Fruit fly (Drosophila melanogaster) whole organism, embryonic: ENCODE measurements around the gene CG1764.

Experiments used
- Bgb ChIP-seq: fragments of 200-800 bp; sonication (Bioruptor generic); IDR thresholded peaks from 2 replicates; pipeline ENCODE4 v1.3.6; 2022; ENCODE audit warnings: missing biosample characterization, missing genetic modification characterization; ENCODE audit not compliant: partially characterized antibody
- Bteb2 ChIP-seq: fragments of 200-800 bp; sonication (Bioruptor generic); optimal IDR thresholded peaks from 2 replicates; lab custom pipeline; 2016; ENCODE audit warnings: missing biosample characterization, missing genetic modification characterization
- CG11085 ChIP-seq: fragments of 200-800 bp; sonication (Bioruptor generic); IDR thresholded peaks from 2 replicates; pipeline ENCODE4 v1.3.6; 2022; ENCODE audit warnings: missing biosample characterization, missing genetic modification characterization
- CG1233 ChIP-seq: fragments of 200-800 bp; sonication (Bioruptor generic); optimal IDR thresholded peaks from 4 replicates; lab custom pipeline; 2018; ENCODE audit warnings: missing biosample characterization, mild to moderate bottlenecking, missing genetic modification characterization
- CG15011 ChIP-seq: fragments of 200-800 bp; sonication (Bioruptor generic); optimal IDR thresholded peaks from 3 replicates; lab custom pipeline; 2018; ENCODE audit warnings: missing biosample characterization, mild to moderate bottlenecking, missing genetic modification characterization
- CG17568 ChIP-seq: fragments of 200-800 bp; sonication (Bioruptor generic); optimal IDR thresholded peaks from 2 replicates; lab custom pipeline; 2018; ENCODE audit warnings: missing biosample characterization, mild to moderate bottlenecking, missing genetic modification characterization, moderate library complexity
- CG17912 ChIP-seq: fragments of 200-800 bp; sonication (Bioruptor generic); optimal IDR thresholded peaks from 2 replicates; lab custom pipeline; 2018; ENCODE audit warnings: missing biosample characterization, mild to moderate bottlenecking, missing genetic modification characterization
- CG18262 ChIP-seq: fragments of 200-800 bp; optimal IDR thresholded peaks from 3 replicates; lab custom pipeline; 2019; ENCODE audit warnings: missing biosample characterization, mild to moderate bottlenecking, missing genetic modification characterization, moderate library complexity
- CG18619 ChIP-seq: fragments of 200-800 bp; sonication (Bioruptor generic); optimal IDR thresholded peaks from 3 replicates; lab custom pipeline; 2017; ENCODE audit warnings: missing biosample characterization, mild to moderate bottlenecking, missing genetic modification characterization
- CG18764 ChIP-seq: fragments of 200-800 bp; sonication (Bioruptor generic); optimal IDR thresholded peaks from 3 replicates; lab custom pipeline; 2016; ENCODE audit warnings: missing biosample characterization, missing genetic modification characterization
- CG2120 ChIP-seq: fragments of 200-800 bp; sonication (Bioruptor generic); optimal IDR thresholded peaks from 3 replicates; lab custom pipeline; 2016; ENCODE audit warnings: missing biosample characterization, missing genetic modification characterization
- CG2678 ChIP-seq: fragments of 200-800 bp; sonication (Bioruptor generic); optimal IDR thresholded peaks from 3 replicates; lab custom pipeline; 2019; ENCODE audit warnings: missing biosample characterization, mild to moderate bottlenecking, missing genetic modification characterization, moderate library complexity
- CG30431 ChIP-seq: fragments of 200-800 bp; sonication (Bioruptor generic); optimal IDR thresholded peaks from 2 replicates; lab custom pipeline; 2017; ENCODE audit warnings: missing biosample characterization, missing genetic modification characterization
- CG3847 ChIP-seq: fragments of 200-800 bp; sonication (Bioruptor generic); IDR thresholded peaks from 2 replicates; pipeline ENCODE4 v1.3.6; 2022; ENCODE audit warnings: missing biosample characterization, missing genetic modification characterization
- CG4424 ChIP-seq: fragments of 200-800 bp; sonication (Bioruptor generic); optimal IDR thresholded peaks from 3 replicates; lab custom pipeline; 2016; ENCODE audit warnings: missing biosample characterization, missing genetic modification characterization
- CG4730 ChIP-seq: fragments of 200-800 bp; sonication (Bioruptor generic); IDR thresholded peaks from 2 replicates; pipeline ENCODE4 v1.3.6; 2022; ENCODE audit warnings: missing biosample characterization, missing genetic modification characterization
- CG9727 ChIP-seq: fragments of 200-800 bp; sonication (Bioruptor generic); optimal IDR thresholded peaks from 3 replicates; lab custom pipeline; 2017; ENCODE audit warnings: missing biosample characterization, mild to moderate bottlenecking, missing genetic modification characterization
- CG9797 ChIP-seq: fragments of 200-800 bp; sonication (Bioruptor generic); optimal IDR thresholded peaks from 3 replicates; lab custom pipeline; 2018; ENCODE audit warnings: missing biosample characterization, mild to moderate bottlenecking, missing genetic modification characterization
- ERR ChIP-seq: fragments of 200-800 bp; sonication (Bioruptor generic); optimal IDR thresholded peaks from 2 replicates; lab custom pipeline; 2016; ENCODE audit warnings: missing biosample characterization, missing genetic modification characterization
- Gsc ChIP-seq: fragments of 200-800 bp; sonication (Bioruptor generic); IDR thresholded peaks from 2 replicates; pipeline ENCODE4 v1.3.6; 2022; ENCODE audit warnings: missing biosample characterization, missing genetic modification characterization
- Gug ChIP-seq: fragments of 200-800 bp; sonication (Bioruptor generic); IDR thresholded peaks from 4 replicates; pipeline ENCODE4 v1.3.6; 2022; ENCODE audit warnings: missing biosample characterization, missing genetic modification characterization
- HLHmδ ChIP-seq: fragments of 200-800 bp; sonication (Bioruptor generic); optimal IDR thresholded peaks from 2 replicates; lab custom pipeline; 2018; ENCODE audit warnings: missing biosample characterization, mild to moderate bottlenecking, missing genetic modification characterization, moderate library complexity
- HmgD ChIP-seq: fragments of 200-800 bp; sonication (Bioruptor generic); optimal IDR thresholded peaks from 3 replicates; lab custom pipeline; 2016; ENCODE audit warnings: missing biosample characterization, missing genetic modification characterization
- Hr51 ChIP-seq, 2 experiments: fragments of 200-800 bp; sonication (Bioruptor generic); optimal IDR thresholded peaks; 2 replicates in 1 of 2; 3 replicates in 1 of 2; lab custom pipeline; 2016 to 2018; ENCODE audit warnings: missing biosample characterization in 2 of 2, missing genetic modification characterization in 2 of 2, mild to moderate bottlenecking in 1 of 2, moderate library complexity in 1 of 2
- Hr78 ChIP-seq, 2 experiments: fragments of 200-800 bp in 1 of 2; fragments of >200 bp in 1 of 2; sonication (Bioruptor generic) in 1 of 2; optimal IDR thresholded peaks; 2 replicates each; lab custom pipeline; 2017 to 2019; ENCODE audit warnings: missing biosample characterization in 2 of 2, missing genetic modification characterization in 2 of 2, mild to moderate bottlenecking in 1 of 2, moderate library complexity in 1 of 2
- Jarid2 ChIP-seq: fragments of 200-800 bp; sonication (Bioruptor generic); optimal IDR thresholded peaks from 3 replicates; lab custom pipeline; 2017; ENCODE audit warnings: mild to moderate bottlenecking, missing biosample characterization, missing genetic modification reagents, missing genetic modification characterization
- Nf-YA ChIP-seq: fragments of 200-800 bp; sonication (Bioruptor generic); IDR thresholded peaks from 2 replicates; pipeline ENCODE4 v1.3.6; 2022; ENCODE audit warnings: missing biosample characterization, missing genetic modification characterization
- Poxn ChIP-seq: fragments of 200-800 bp; sonication (Bioruptor generic); IDR thresholded peaks from 2 replicates; pipeline ENCODE4 v1.3.6; 2022; ENCODE audit warnings: missing biosample characterization, missing genetic modification characterization
- Ptx1 ChIP-seq: fragments of 200-800 bp; sonication (Bioruptor generic); IDR thresholded peaks from 2 replicates; pipeline ENCODE4 v1.3.6; 2022; ENCODE audit warnings: missing biosample characterization, missing genetic modification characterization
- Stat92E ChIP-seq, 3 experiments: fragments of >200 bp in 2 of 3; fragments of 200-800 bp in 1 of 3; sonication (Bioruptor generic) in 1 of 3; optimal IDR thresholded peaks; 2 replicates each; lab custom pipeline; 2017 to 2019; ENCODE audit warnings: missing biosample characterization in 3 of 3, missing genetic modification characterization in 3 of 3, mild to moderate bottlenecking in 1 of 3, moderate library complexity in 1 of 3
- Taf1 ChIP-seq: fragments of 200-800 bp; sonication (Bioruptor generic); IDR thresholded peaks from 2 replicates; pipeline ENCODE4 v1.3.6; 2022; ENCODE audit warnings: missing biosample characterization, missing genetic modification characterization
- ato ChIP-seq: fragments of 200-800 bp; sonication (Bioruptor generic); IDR thresholded peaks from 2 replicates; pipeline ENCODE4 v1.3.6; 2022; ENCODE audit warnings: missing biosample characterization, missing genetic modification characterization; ENCODE audit not compliant: partially characterized antibody
- az2 ChIP-seq: fragments of 200-800 bp; sonication (Bioruptor generic); optimal IDR thresholded peaks from 3 replicates; lab custom pipeline; 2016; ENCODE audit warnings: missing biosample characterization, missing genetic modification characterization
- btn ChIP-seq: fragments of 200-800 bp; sonication (Bioruptor generic); optimal IDR thresholded peaks from 2 replicates; lab custom pipeline; 2016; ENCODE audit warnings: missing biosample characterization, missing genetic modification characterization
- chinmo ChIP-seq: fragments of 200-800 bp; sonication (Bioruptor generic); IDR thresholded peaks from 4 replicates; pipeline ENCODE4 v1.3.6; 2022; ENCODE audit warnings: missing biosample characterization, missing genetic modification characterization; ENCODE audit not compliant: partially characterized antibody
- eve ChIP-seq, 2 experiments: fragments of >200 bp; optimal IDR thresholded peaks; 2 replicates each; lab custom pipeline; 2017; ENCODE audit warnings: missing biosample characterization in 2 of 2, missing genetic modification characterization in 2 of 2
- fd3F ChIP-seq: fragments of 200-800 bp; sonication (Bioruptor generic); optimal IDR thresholded peaks from 2 replicates; lab custom pipeline; 2018; ENCODE audit warnings: missing biosample characterization, mild to moderate bottlenecking, missing genetic modification characterization, moderate library complexity
- gcm2 ChIP-seq: fragments of 200-800 bp; sonication (Bioruptor generic); optimal IDR thresholded peaks from 2 replicates; lab custom pipeline; 2016; ENCODE audit warnings: missing biosample characterization, missing genetic modification characterization
- grau ChIP-seq: fragments of 200-800 bp; optimal IDR thresholded peaks from 3 replicates; lab custom pipeline; 2019; ENCODE audit warnings: missing biosample characterization, mild to moderate bottlenecking, missing genetic modification characterization, moderate library complexity
- h ChIP-seq: fragments of >200 bp; optimal IDR thresholded peaks from 2 replicates; lab custom pipeline; 2017
- ham ChIP-seq: fragments of 200-800 bp; sonication (Bioruptor generic); IDR thresholded peaks from 2 replicates; pipeline ENCODE4 v1.3.6; 2022; ENCODE audit warnings: missing biosample characterization, missing genetic modification characterization
- luna ChIP-seq: fragments of 200-800 bp; sonication (Bioruptor generic); optimal IDR thresholded peaks from 2 replicates; lab custom pipeline; 2016; ENCODE audit warnings: missing biosample characterization, missing genetic modification characterization
- pho ChIP-seq: fragments of 200-800 bp; sonication (Bioruptor generic); optimal IDR thresholded peaks from 2 replicates; lab custom pipeline; 2016; ENCODE audit warnings: missing biosample characterization, missing genetic modification characterization
- psq ChIP-seq: fragments of 200-800 bp; sonication (Bioruptor generic); optimal IDR thresholded peaks from 2 replicates; lab custom pipeline; 2017; ENCODE audit warnings: missing biosample characterization, missing genetic modification characterization
- sc ChIP-seq, 3 experiments: fragments of >200 bp in 2 of 3; fragments of 200-800 bp in 1 of 3; sonication (Bioruptor generic) in 1 of 3; optimal IDR thresholded peaks; 2 replicates in 2 of 3; 3 replicates in 1 of 3; lab custom pipeline; 2017; ENCODE audit warnings: mild to moderate bottlenecking in 1 of 3, missing biosample characterization in 1 of 3, missing genetic modification characterization in 1 of 3, missing genetic modification reagents in 1 of 3
- sima ChIP-seq: fragments of 200-800 bp; sonication (Bioruptor generic); optimal IDR thresholded peaks from 2 replicates; lab custom pipeline; 2016; ENCODE audit warnings: missing biosample characterization, missing genetic modification characterization
- sisA ChIP-seq: fragments of 200-800 bp; sonication (Bioruptor generic); IDR thresholded peaks from 2 replicates; pipeline ENCODE4 v1.3.6; 2022; ENCODE audit warnings: missing biosample characterization, missing genetic modification characterization
- slou ChIP-seq: fragments of 200-800 bp; sonication (Bioruptor generic); optimal IDR thresholded peaks from 3 replicates; lab custom pipeline; 2016; ENCODE audit warnings: missing biosample characterization, missing genetic modification characterization
- wor ChIP-seq: fragments of 200-800 bp; sonication (Bioruptor generic); IDR thresholded peaks from 2 replicates; pipeline ENCODE4 v1.3.6; 2022; ENCODE audit warnings: missing biosample characterization, missing genetic modification characterization

The CG1764 gene

dm6 chrX:13277580-13278467 is 24.4 kb downstream of the CG1764 start (continued):
- TF ChIP-seq Hr78 (GFP tag; optimal IDR thresholded peaks at IDR 0.05; lab: Kevin White, UChicago) (peak in 1 of 2 experiments; percentile 58), slou (GFP tag; lab: Kevin White, UChicago) (no peak), pho (GFP tag; lab: Kevin White, UChicago) (no peak), sima (GFP tag; lab: Kevin White, UChicago) (no peak), Taf1 (no peak), CG18262 (tag; lab: Kevin White, UChicago) (peak; percentile 34), CG4424 (GFP tag; lab: Kevin White, UChicago) (peak; percentile 4), ERR (GFP tag; lab: Kevin White, UChicago) (no peak), CG30431 (GFP tag; lab: Kevin White, UChicago) (no peak), CG2120 (GFP tag; lab: Kevin White, UChicago) (no peak), ham (no peak), Ptx1 (GFP tag; lab: Robert Waterston, UW) (peak; percentile 39), sc (optimal IDR thresholded peaks at IDR 0.05; lab: Kevin White, UChicago) (no peak), sc (GFP tag; optimal IDR thresholded peaks at IDR 0.05; lab: Kevin White, UChicago) (no peak), Gsc (GFP tag; lab: Robert Waterston, UW) (no peak), grau (tag; lab: Kevin White, UChicago) (peak; percentile 49), Nf-YA (GFP tag; lab: Robert Waterston, UW) (no peak), ato (GFP tag; lab: Robert Waterston, UW) (no peak), sisA (peak; percentile 33; the same call in 1 of the 2 replicates), Poxn (no peak), luna (no peak), CG17912 (no peak), HLHmδ (no peak), Bteb2 (no peak), CG17568 (no peak), Jarid2 (GFP tag; lab: Kevin White, UChicago) (no peak), fd3F (GFP tag; lab: Kevin White, UChicago) (no peak), CG11085 (GFP tag; lab: Robert Waterston, UW) (no peak), CG18764 (no peak), az2 (no peak), gcm2 (no peak), CG18619 (GFP tag; lab: Kevin White, UChicago) (no peak), chinmo (GFP tag; lab: Robert Waterston, UW) (no peak), Hr51 (GFP tag; optimal IDR thresholded peaks at IDR 0.05; lab: Kevin White, UChicago) (peak in 1 of 2 experiments; percentile 39), Gug (GFP tag; lab: Robert Waterston, UW) (0 out of 4 replicates have a peak, but pooled peaks have one; percentile 38), h (lab: Kevin White, UChicago) (no peak), CG2678 (no peak), CG3847 (GFP tag; lab: Robert Waterston, UW) (no peak), wor (no peak), eve (GFP tag; optimal IDR thresholded peaks at IDR 0.05; lab: Kevin White, UChicago) (peak in 1 of 2 experiments; percentile 25), CG9727 (GFP tag; lab: Kevin White, UChicago) (no peak), psq (no peak), CG4730 (no peak), Bgb (no peak), btn (no peak), Stat92E (GFP tag; optimal IDR thresholded peaks at IDR 0.05; lab: Kevin White, UChicago) (no peak), CG15011 (no peak), CG9797 (GFP tag; lab: Kevin White, UChicago) (no peak), CG1233 (GFP tag; lab: Kevin White, UChicago) (no peak), HmgD (GFP tag; lab: Kevin White, UChicago) (no peak)
